Worm (Caenorhabditis elegans) whole organism, L4 larva: Measurements from ENCODE around the gene mmad-1.

ENCODE experiments used
- aha-1 ChIP-seq: fragments of 150-350 bp; peaks from one replicate; lab custom pipeline; 2014; ENCODE audit warnings: missing biosample characterization, missing genetic modification characterization
- lin-13 ChIP-seq: fragments of 150-350 bp; optimal IDR thresholded peaks from 2 replicates; lab custom pipeline; 2014; ENCODE audit warnings: missing biosample characterization, missing genetic modification reagents, missing genetic modification characterization
- skn-1 ChIP-seq: fragments of 150-350 bp; optimal IDR thresholded peaks from 2 replicates; lab custom pipeline; 2014; ENCODE audit warnings: missing biosample characterization, missing genetic modification characterization

ce11 chrIII:13540791-13541190 is 8.0 kb downstream of the mmad-1 start:
- TF ChIP-seq skn-1 (tag; lab: Kevin White, UChicago) (no peak), aha-1 (tag; lab: Kevin White, UChicago) (no peak), lin-13 (GFP tag; lab: Kevin White, UChicago) (no peak)
